Fruit fly (Drosophila melanogaster) whole organism, pupa: Measurements from ENCODE around the gene CG12814.

Experiments used
- CG10348 ChIP-seq: fragments of 200-800 bp; sonication (Bioruptor generic); IDR thresholded peaks from 2 replicates; pipeline ENCODE4 v1.3.6; 2022; ENCODE audit warnings: missing biosample characterization, missing genetic modification characterization
- CG12605 ChIP-seq: fragments of 200-800 bp; sonication (Bioruptor generic); IDR thresholded peaks from 2 replicates; pipeline ENCODE4 v1.3.6; 2022; ENCODE audit warnings: missing biosample characterization, missing genetic modification characterization
- CG13204 ChIP-seq: fragments of 200-800 bp; sonication (Bioruptor generic); optimal IDR thresholded peaks from 2 replicates; lab custom pipeline; 2018; ENCODE audit warnings: missing biosample characterization, mild to moderate bottlenecking, missing genetic modification characterization, moderate library complexity
- CG14655 ChIP-seq: fragments of 200-800 bp; sonication (Bioruptor generic); optimal IDR thresholded peaks from 3 replicates; lab custom pipeline; 2017; ENCODE audit warnings: mild to moderate bottlenecking, missing biosample characterization, missing genetic modification reagents, missing genetic modification characterization
- CG15710 ChIP-seq: fragments of 200-800 bp; sonication (Bioruptor generic); optimal IDR thresholded peaks from 2 replicates; lab custom pipeline; 2018; ENCODE audit warnings: missing biosample characterization, mild to moderate bottlenecking, missing genetic modification characterization, moderate library complexity
- CG17806 ChIP-seq: fragments of 200-800 bp; sonication (Bioruptor generic); optimal IDR thresholded peaks from 2 replicates; lab custom pipeline; 2018; ENCODE audit warnings: missing biosample characterization, mild to moderate bottlenecking, missing genetic modification characterization, moderate library complexity
- CG32121 ChIP-seq: fragments of 200-800 bp; sonication (Bioruptor generic); IDR thresholded peaks from 2 replicates; pipeline ENCODE4 v1.3.6; 2022; ENCODE audit warnings: missing biosample characterization, missing genetic modification characterization
- CG34367 ChIP-seq: fragments of 200-800 bp; sonication (Bioruptor generic); optimal IDR thresholded peaks from 2 replicates; lab custom pipeline; 2018; ENCODE audit warnings: missing biosample characterization, mild to moderate bottlenecking, missing genetic modification characterization
- CG4496 ChIP-seq: fragments of 200-800 bp; sonication (Bioruptor generic); IDR thresholded peaks from 3 replicates; pipeline ENCODE4 v1.3.6; 2022; ENCODE audit warnings: missing biosample characterization, missing genetic modification characterization
- CG8159 ChIP-seq: fragments of 200-800 bp; sonication (Bioruptor generic); optimal IDR thresholded peaks from 3 replicates; lab custom pipeline; 2018; ENCODE audit warnings: missing biosample characterization, mild to moderate bottlenecking, missing genetic modification characterization, moderate library complexity
- CG8301 ChIP-seq: fragments of 200-800 bp; sonication (Bioruptor generic); optimal IDR thresholded peaks from 2 replicates; lab custom pipeline; 2018; ENCODE audit warnings: missing biosample characterization, mild to moderate bottlenecking, missing genetic modification characterization
- CG9948 ChIP-seq: fragments of 200-800 bp; sonication (Bioruptor generic); optimal IDR thresholded peaks from 2 replicates; lab custom pipeline; 2018; ENCODE audit warnings: missing biosample characterization, mild to moderate bottlenecking, missing genetic modification characterization, moderate library complexity
- D1 ChIP-seq: fragments of 200-800 bp; sonication (Bioruptor generic); optimal IDR thresholded peaks from 2 replicates; lab custom pipeline; 2018; ENCODE audit warnings: missing biosample characterization, mild to moderate bottlenecking, missing genetic modification characterization, moderate library complexity
- EcR ChIP-seq: fragments of 200-800 bp; sonication (Bioruptor generic); optimal IDR thresholded peaks from 3 replicates; lab custom pipeline; 2019; ENCODE audit warnings: missing biosample characterization, missing genetic modification characterization, mild to moderate bottlenecking, moderate library complexity, missing genetic modification reagents
- Ets98B ChIP-seq: fragments of 200-800 bp; sonication (Bioruptor generic); IDR thresholded peaks from 2 replicates; pipeline ENCODE4 v1.3.6; 2022; ENCODE audit warnings: missing biosample characterization, missing genetic modification characterization
- Pif1A ChIP-seq: fragments of 200-800 bp; sonication (Bioruptor generic); optimal IDR thresholded peaks from 3 replicates; lab custom pipeline; 2016; ENCODE audit warnings: missing biosample characterization, missing genetic modification characterization
- Pif1B ChIP-seq: fragments of 200-800 bp; sonication (Bioruptor generic); optimal IDR thresholded peaks from 3 replicates; lab custom pipeline; 2016; ENCODE audit warnings: missing biosample characterization, missing genetic modification characterization
- Snoo ChIP-seq: fragments of 200-800 bp; sonication (Bioruptor generic); optimal IDR thresholded peaks from 3 replicates; lab custom pipeline; 2017; ENCODE audit warnings: missing biosample characterization, mild to moderate bottlenecking, missing genetic modification characterization, inconsistent platforms
- fd96Ca ChIP-seq: fragments of 200-800 bp; sonication (Bioruptor generic); IDR thresholded peaks from 3 replicates; pipeline ENCODE4 v1.3.6; 2022; ENCODE audit warnings: missing biosample characterization, missing genetic modification characterization
- gl ChIP-seq: fragments of 200-800 bp; sonication (Bioruptor generic); optimal IDR thresholded peaks from 2 replicates; lab custom pipeline; 2018; ENCODE audit warnings: missing biosample characterization, mild to moderate bottlenecking, missing genetic modification characterization
- rn ChIP-seq: fragments of 200-800 bp; sonication (Bioruptor generic); IDR thresholded peaks from 2 replicates; pipeline ENCODE4 v1.3.6; 2022; ENCODE audit warnings: missing biosample characterization, missing genetic modification characterization

Gene CG12814

dm6 chr3R:10222416-10222815 is 33.0 kb upstream of the CG12814 start, which contains the start of gene CG12420:
CG12420 (plus strand) TSS chr3R:10222698.
- no peak for TF ChIP-seq CG17806
- TF ChIP-seq CG4496 (GFP tag; lab: Robert Waterston, UW), result no peak
- no peak for TF ChIP-seq CG14655 (GFP tag; lab: Kevin White, UChicago)
- no peak for TF ChIP-seq rn (GFP tag; lab: Robert Waterston, UW)
- TF ChIP-seq fd96Ca, result no peak
- no peak for TF ChIP-seq EcR (GFP tag; lab: Kevin White, UChicago)
- no peak for TF ChIP-seq CG10348 (GFP tag; lab: Robert Waterston, UW)
- no peak for TF ChIP-seq CG13204 (GFP tag; lab: Kevin White, UChicago)
- no peak for TF ChIP-seq gl (tag; lab: Kevin White, UChicago)
- TF ChIP-seq Pif1A (GFP tag; lab: Kevin White, UChicago), result no peak
- no peak for TF ChIP-seq D1 (tag; lab: Kevin White, UChicago)
- no peak for TF ChIP-seq CG15710 (tag; lab: Kevin White, UChicago)
- TF ChIP-seq CG12605, result no peak
- TF ChIP-seq CG9948, result no peak
- no peak for TF ChIP-seq CG32121 (GFP tag; lab: Robert Waterston, UW)
- no peak for TF ChIP-seq CG8159
- TF ChIP-seq CG8301 (tag; lab: Kevin White, UChicago), result no peak
- TF ChIP-seq CG34367 (tag; lab: Kevin White, UChicago), result no peak

dm6 chr3R:10217998-10218397 is 28.6 kb upstream of the CG12814 start:
- TF ChIP-seq Ets98B (no peak), Pif1B (GFP tag; lab: Kevin White, UChicago) (no peak), CG14655 (GFP tag; lab: Kevin White, UChicago) (no peak), CG10348 (GFP tag; lab: Robert Waterston, UW) (no peak), CG8301 (tag; lab: Kevin White, UChicago) (no peak)

- TF ChIP-seq CG12605, result peak; percentile 77
- TF ChIP-seq Pif1A (GFP tag; lab: Kevin White, UChicago), result peak; percentile 87
- TF ChIP-seq CG8301 (tag; lab: Kevin White, UChicago), result peak; percentile 83
- TF ChIP-seq gl (tag; lab: Kevin White, UChicago), result peak; percentile 83
- peak; percentile 90 for TF ChIP-seq EcR (GFP tag; lab: Kevin White, UChicago)
- TF ChIP-seq D1 (tag; lab: Kevin White, UChicago), result peak; percentile 81
- peak; percentile 89 for TF ChIP-seq fd96Ca
- TF ChIP-seq rn (GFP tag; lab: Robert Waterston, UW), result peak; percentile 90
- peak; percentile 37; the same call in 1 of the 2 replicates for TF ChIP-seq CG10348 (GFP tag; lab: Robert Waterston, UW)
- peak; percentile 83 for TF ChIP-seq CG13204 (GFP tag; lab: Kevin White, UChicago)
- TF ChIP-seq Pif1B (GFP tag; lab: Kevin White, UChicago), result peak; percentile 86
- TF ChIP-seq CG32121 (GFP tag; lab: Robert Waterston, UW), result peak; percentile 91
- peak; percentile 82 for TF ChIP-seq Snoo (tag; lab: Kevin White, UChicago)
- TF ChIP-seq CG14655 (GFP tag; lab: Kevin White, UChicago), result peak; percentile 89
- peak; percentile 91 for TF ChIP-seq CG34367 (tag; lab: Kevin White, UChicago)
- TF ChIP-seq CG8159, result peak; percentile 95
- TF ChIP-seq CG9948, result peak; percentile 90
- peak; percentile 90 for TF ChIP-seq Ets98B
- peak; percentile 94 for TF ChIP-seq CG17806
- TF ChIP-seq CG4496 (GFP tag; lab: Robert Waterston, UW), result peak; percentile 95
- TF ChIP-seq CG15710 (tag; lab: Kevin White, UChicago), result peak; percentile 96
Observed at dm6 chr3R:10213430-10213829, 24.0 kb upstream of the CG12814 start.

- TF ChIP-seq CG8301 (tag; lab: Kevin White, UChicago), result no peak
- no peak for TF ChIP-seq CG13204 (GFP tag; lab: Kevin White, UChicago)
- TF ChIP-seq Pif1A (GFP tag; lab: Kevin White, UChicago), result no peak
- no peak for TF ChIP-seq CG8159
- peak; percentile 26; the same call in 1 of the 2 replicates for TF ChIP-seq CG12605
- TF ChIP-seq Snoo (tag; lab: Kevin White, UChicago), result no peak
- TF ChIP-seq CG34367 (tag; lab: Kevin White, UChicago), result no peak
- TF ChIP-seq CG15710 (tag; lab: Kevin White, UChicago), result no peak
- TF ChIP-seq CG14655 (GFP tag; lab: Kevin White, UChicago), result no peak
- no peak for TF ChIP-seq CG10348 (GFP tag; lab: Robert Waterston, UW)
- TF ChIP-seq CG32121 (GFP tag; lab: Robert Waterston, UW), result peak; percentile 39; the same call in 1 of the 2 replicates
- no peak for TF ChIP-seq gl (tag; lab: Kevin White, UChicago)
- no peak for TF ChIP-seq CG9948
- TF ChIP-seq fd96Ca, result no peak; the same call in 2 of the 3 replicates
- no peak for TF ChIP-seq EcR (GFP tag; lab: Kevin White, UChicago)
- TF ChIP-seq Ets98B, result peak; percentile 20; the same call in 1 of the 2 replicates
- TF ChIP-seq CG4496 (GFP tag; lab: Robert Waterston, UW), result peak; percentile 54; the same call in 1 of the 3 replicates
- TF ChIP-seq Pif1B (GFP tag; lab: Kevin White, UChicago), result no peak
- TF ChIP-seq CG17806, result no peak
- TF ChIP-seq D1 (tag; lab: Kevin White, UChicago), result no peak
- no peak for TF ChIP-seq rn (GFP tag; lab: Robert Waterston, UW)
Observed at dm6 chr3R:10212799-10213198, 23.4 kb upstream of the CG12814 start, which contains the start of gene Timp. Timp (minus strand) TSS chr3R:10213007.

dm6 chr3R:10206740-10207139 is 17.3 kb upstream of the CG12814 start:
- no peak for TF ChIP-seq CG15710 (tag; lab: Kevin White, UChicago)
- no peak for TF ChIP-seq CG14655 (GFP tag; lab: Kevin White, UChicago)
- 0 out of 2 replicates have a peak, but pooled peaks have one; percentile 7 for TF ChIP-seq CG32121 (GFP tag; lab: Robert Waterston, UW)
- TF ChIP-seq CG4496 (GFP tag; lab: Robert Waterston, UW), result 0 out of 3 replicates have a peak, but pooled peaks have one; percentile 17
- TF ChIP-seq CG9948, result no peak
- no peak for TF ChIP-seq rn (GFP tag; lab: Robert Waterston, UW)
- no peak for TF ChIP-seq CG8159
